Fruit fly (Drosophila melanogaster) whole organism, pupa: ENCODE results near the gene Mettl3.

Experiments used
- CG15710 ChIP-seq: fragments of 200-800 bp; sonication (Bioruptor generic); optimal IDR thresholded peaks from 2 replicates; lab custom pipeline; 2018; ENCODE audit warnings: missing biosample characterization, mild to moderate bottlenecking, missing genetic modification characterization, moderate library complexity
- CG17806 ChIP-seq: fragments of 200-800 bp; sonication (Bioruptor generic); optimal IDR thresholded peaks from 2 replicates; lab custom pipeline; 2018; ENCODE audit warnings: missing biosample characterization, mild to moderate bottlenecking, missing genetic modification characterization, moderate library complexity
- CG9948 ChIP-seq: fragments of 200-800 bp; sonication (Bioruptor generic); optimal IDR thresholded peaks from 2 replicates; lab custom pipeline; 2018; ENCODE audit warnings: missing biosample characterization, mild to moderate bottlenecking, missing genetic modification characterization, moderate library complexity

dm6 chr3R:24024688-24025087 lies 7.3 kb upstream of the Mettl3 start:
- no peak for TF ChIP-seq CG9948 (tag; lab: Kevin White, UChicago)
- no peak for TF ChIP-seq CG15710 (tag; lab: Kevin White, UChicago)
- no peak for TF ChIP-seq CG17806 (tag; lab: Kevin White, UChicago)
